Worm (Caenorhabditis elegans) whole organism, L1 larva: ENCODE results near the gene Y102F5A.1.

Experiments
- C34B4.2 ChIP-seq: sonication (generic microtip); optimal IDR thresholded peaks from 2 replicates; lab custom pipeline; 2017; ENCODE audit warnings: mild to moderate bottlenecking, missing genetic modification characterization, missing compliant biosample characterization
- F16B12.6 ChIP-seq: fragments of 150-350 bp; optimal IDR thresholded peaks from 2 replicates; lab custom pipeline; 2014; ENCODE audit warnings: missing biosample characterization, missing genetic modification characterization
- alr-1 ChIP-seq: fragments of 200-800 bp; sonication (Bioruptor generic); optimal IDR thresholded peaks from 2 replicates; lab custom pipeline; 2018; ENCODE audit warnings: borderline replicate concordance, mild to moderate bottlenecking, missing genetic modification characterization, missing compliant biosample characterization
- aly-2 ChIP-seq: fragments of 150-350 bp; optimal IDR thresholded peaks from 2 replicates; lab custom pipeline; 2014; ENCODE audit warnings: missing biosample characterization, missing genetic modification characterization
- ama-1 ChIP-seq: fragments of 150-350 bp; optimal IDR thresholded peaks from 2 replicates; lab custom pipeline; 2014
- blmp-1 ChIP-seq: fragments of 150-350 bp; optimal IDR thresholded peaks from 2 replicates; lab custom pipeline; 2014; ENCODE audit warnings: missing biosample characterization, missing genetic modification characterization
- ceh-8 ChIP-seq: fragments of 200-800 bp; sonication (Bioruptor generic); optimal IDR thresholded peaks from 2 replicates; lab custom pipeline; 2018; ENCODE audit warnings: mild to moderate bottlenecking, missing genetic modification characterization, moderate library complexity, missing compliant biosample characterization
- ceh-88 ChIP-seq: fragments of 200-800 bp; sonication (Bioruptor generic); IDR thresholded peaks from 2 replicates; pipeline ENCODE4 v1.3.6; 2022; ENCODE audit warnings: missing genetic modification characterization, missing compliant biosample characterization
- ces-1 ChIP-seq: fragments of 150-350 bp; optimal IDR thresholded peaks from 2 replicates; lab custom pipeline; 2014; ENCODE audit warnings: missing biosample characterization, missing genetic modification reagents, missing genetic modification characterization
- dpl-1 ChIP-seq, 3 experiments: fragments of 150-350 bp in 2 of 3; sonication (generic microtip) in 1 of 3; optimal IDR thresholded peaks; 2 replicates each; lab custom pipeline; 2014 to 2017; ENCODE audit warnings: missing biosample characterization in 3 of 3, missing genetic modification characterization in 3 of 3, missing genetic modification reagents in 3 of 3
- dsc-1 ChIP-seq: sonication (generic microtip); optimal IDR thresholded peaks from 2 replicates; lab custom pipeline; 2016; ENCODE audit warnings: mild to moderate bottlenecking, missing genetic modification characterization, missing compliant biosample characterization
- efl-1 ChIP-seq, 4 experiments: fragments of 150-350 bp; optimal IDR thresholded peaks in 3 of 4; peaks in 1 of 4; 1 replicate in 1 of 4; 2 replicates in 3 of 4; lab custom pipeline; 2014; ENCODE audit warnings: missing biosample characterization in 2 of 4, missing genetic modification characterization in 2 of 4, missing genetic modification reagents in 2 of 4
- egl-13 ChIP-seq: sonication (generic microtip); optimal IDR thresholded peaks from 2 replicates; lab custom pipeline; 2016; ENCODE audit warnings: missing genotype, missing genetic modification reagents, missing genetic modification characterization, missing compliant biosample characterization
- egl-27 ChIP-seq, 2 experiments: fragments of 150-350 bp in 1 of 2; sonication (generic microtip); optimal IDR thresholded peaks; 3 replicates each; lab custom pipeline; 2017 to 2018; ENCODE audit warnings: missing biosample characterization in 2 of 2, missing genetic modification characterization in 2 of 2, missing genetic modification reagents in 2 of 2
- elt-2 ChIP-seq: sonication (generic microtip); optimal IDR thresholded peaks from 2 replicates; lab custom pipeline; 2016; ENCODE audit warnings: missing genetic modification characterization, mild to moderate bottlenecking, inconsistent platforms, missing compliant biosample characterization, missing genetic modification reagents
- elt-3 ChIP-seq, 6 experiments: fragments of 150-350 bp in 1 of 6; sonication (generic microtip); optimal IDR thresholded peaks; 2 replicates each; lab custom pipeline; 2017 to 2018; ENCODE audit warnings: missing biosample characterization in 6 of 6, missing genetic modification characterization in 6 of 6, inconsistent platforms in 1 of 6
- ets-5 ChIP-seq: fragments of 200-800 bp; sonication (Bioruptor generic); IDR thresholded peaks from 2 replicates; pipeline ENCODE4 v1.3.6; 2022; ENCODE audit warnings: missing genetic modification characterization, missing compliant biosample characterization
- fkh-10 ChIP-seq: sonication (generic microtip); optimal IDR thresholded peaks from 2 replicates; lab custom pipeline; 2017; ENCODE audit warnings: missing biosample characterization, missing genetic modification reagents, missing genetic modification characterization
- fkh-4 ChIP-seq: sonication (generic microtip); optimal IDR thresholded peaks from 2 replicates; lab custom pipeline; 2016; ENCODE audit warnings: missing compliant biosample characterization, missing genetic modification characterization, borderline replicate concordance
- fkh-8 ChIP-seq: sonication (generic microtip); optimal IDR thresholded peaks from 2 replicates; lab custom pipeline; 2016; ENCODE audit warnings: mild to moderate bottlenecking, missing genetic modification characterization, missing compliant biosample characterization
- fos-1 ChIP-seq: fragments of 150-350 bp; optimal IDR thresholded peaks from 2 replicates; lab custom pipeline; 2014; ENCODE audit warnings: missing biosample characterization, missing genetic modification characterization
- grh-1 ChIP-seq: fragments of 200-800 bp; sonication (Bioruptor generic); IDR thresholded peaks from 2 replicates; pipeline ENCODE4 v1.3.6; 2022; ENCODE audit warnings: missing genetic modification reagents, missing genetic modification characterization, missing compliant biosample characterization
- hlh-17 ChIP-seq: fragments of 200-800 bp; sonication (Bioruptor generic); optimal IDR thresholded peaks from 2 replicates; lab custom pipeline; 2018; ENCODE audit warnings: missing genetic modification characterization, mild to moderate bottlenecking, missing compliant biosample characterization, moderate library complexity, borderline replicate concordance
- hlh-4 ChIP-seq: sonication (generic microtip); optimal IDR thresholded peaks from 2 replicates; lab custom pipeline; 2016; ENCODE audit warnings: mild to moderate bottlenecking, missing genetic modification characterization, missing compliant biosample characterization
- isw-1 ChIP-seq: fragments of 200-800 bp; sonication (Bioruptor generic); IDR thresholded peaks from 2 replicates; pipeline ENCODE4 v1.3.6; 2022; ENCODE audit warnings: missing genetic modification characterization, missing compliant biosample characterization
- jun-1 ChIP-seq: fragments of 150-350 bp; optimal IDR thresholded peaks from 2 replicates; lab custom pipeline; 2014; ENCODE audit warnings: missing biosample characterization, missing genetic modification reagents, missing genetic modification characterization
- lin-35 ChIP-seq, 2 experiments: fragments of 150-350 bp; optimal IDR thresholded peaks; 2 replicates each; lab custom pipeline; 2014; ENCODE audit warnings: missing biosample characterization in 2 of 2, missing genetic modification characterization in 2 of 2, missing genetic modification reagents in 2 of 2
- lir-3 ChIP-seq: sonication (generic microtip); optimal IDR thresholded peaks from 2 replicates; lab custom pipeline; 2016; ENCODE audit warnings: mild to moderate bottlenecking, missing genetic modification characterization, moderate library complexity, missing compliant biosample characterization; ENCODE audit not compliant: poor library complexity
- mdl-1 ChIP-seq, 2 experiments: fragments of 150-350 bp; optimal IDR thresholded peaks; 2 replicates each; lab custom pipeline; 2014 to 2017; ENCODE audit warnings: missing biosample characterization in 2 of 2, missing genetic modification characterization in 2 of 2, inconsistent platforms in 1 of 2
- nhr-11 ChIP-seq: fragments of 150-350 bp; optimal IDR thresholded peaks from 2 replicates; lab custom pipeline; 2014; ENCODE audit warnings: missing biosample characterization, missing genetic modification characterization
- nhr-12 ChIP-seq: sonication (generic microtip); optimal IDR thresholded peaks from 2 replicates; lab custom pipeline; 2017; ENCODE audit warnings: missing biosample characterization, missing genetic modification characterization
- nhr-28 ChIP-seq: fragments of 150-350 bp; optimal IDR thresholded peaks from 2 replicates; lab custom pipeline; 2014; ENCODE audit warnings: missing biosample characterization, missing genetic modification characterization
- nhr-47 ChIP-seq: sonication (generic microtip); optimal IDR thresholded peaks from 2 replicates; lab custom pipeline; 2016; ENCODE audit warnings: mild to moderate bottlenecking, missing genetic modification characterization, moderate library complexity, missing compliant biosample characterization
- nhr-85 ChIP-seq: sonication (generic microtip); peaks from one replicate; lab custom pipeline; 2016; ENCODE audit warnings: missing genetic modification characterization, inconsistent platforms, missing compliant biosample characterization
- pag-3 ChIP-seq: sonication (generic microtip); optimal IDR thresholded peaks from 2 replicates; lab custom pipeline; 2017; ENCODE audit warnings: missing genetic modification characterization, mild to moderate bottlenecking, missing compliant biosample characterization, antibody characterized with exemption, borderline replicate concordance; ENCODE audit not compliant: insufficient read depth
- skn-1 ChIP-seq: fragments of 150-350 bp; optimal IDR thresholded peaks from 2 replicates; lab custom pipeline; 2014; ENCODE audit warnings: missing biosample characterization, missing genetic modification characterization
- snpc-4 ChIP-seq: fragments of 150-350 bp; optimal IDR thresholded peaks from 2 replicates; lab custom pipeline; 2014; ENCODE audit warnings: missing biosample characterization, missing genetic modification characterization
- snu-23 ChIP-seq: sonication (generic microtip); optimal IDR thresholded peaks from 2 replicates; lab custom pipeline; 2016; ENCODE audit warnings: missing genetic modification characterization, missing compliant biosample characterization
- sup-37 ChIP-seq: fragments of 200-800 bp; sonication (Bioruptor generic); optimal IDR thresholded peaks from 2 replicates; lab custom pipeline; 2018; ENCODE audit warnings: mild to moderate bottlenecking, missing genetic modification characterization, missing compliant biosample characterization
- swsn-7 ChIP-seq: sonication (generic microtip); optimal IDR thresholded peaks from 2 replicates; lab custom pipeline; 2016; ENCODE audit warnings: missing genetic modification characterization, missing compliant biosample characterization
- tbx-2 ChIP-seq: sonication (generic microtip); optimal IDR thresholded peaks from 2 replicates; lab custom pipeline; 2016; ENCODE audit warnings: missing genetic modification characterization, missing compliant biosample characterization
- tlp-1 ChIP-seq: fragments of 150-350 bp; optimal IDR thresholded peaks from 2 replicates; lab custom pipeline; 2014; ENCODE audit warnings: missing biosample characterization, missing genetic modification characterization
- unc-130 ChIP-seq: fragments of 150-350 bp; optimal IDR thresholded peaks from 2 replicates; lab custom pipeline; 2017; ENCODE audit warnings: missing biosample characterization, missing genetic modification characterization, inconsistent platforms
- unc-30 ChIP-seq: sonication (generic microtip); optimal IDR thresholded peaks from 2 replicates; lab custom pipeline; 2017; ENCODE audit warnings: missing biosample characterization, missing genetic modification characterization
- unc-62 ChIP-seq: fragments of 150-350 bp; optimal IDR thresholded peaks from 2 replicates; lab custom pipeline; 2014; ENCODE audit warnings: missing biosample characterization, missing genetic modification reagents, missing genetic modification characterization
- unc-86 ChIP-seq: sonication (generic microtip); optimal IDR thresholded peaks from 2 replicates; lab custom pipeline; 2016; ENCODE audit warnings: missing genetic modification characterization, missing compliant biosample characterization
- unc-98 ChIP-seq: fragments of 200-800 bp; sonication (Bioruptor generic); IDR thresholded peaks from 2 replicates; pipeline ENCODE4 v1.3.6; 2022; ENCODE audit warnings: missing genetic modification characterization, missing compliant biosample characterization
- vab-15 ChIP-seq: sonication (generic microtip); optimal IDR thresholded peaks from 2 replicates; lab custom pipeline; 2017; ENCODE audit warnings: missing genotype, mild to moderate bottlenecking, missing genetic modification characterization, missing compliant biosample characterization
- xbp-1 ChIP-seq: sonication (generic microtip); optimal IDR thresholded peaks from 2 replicates; lab custom pipeline; 2016; ENCODE audit warnings: missing genetic modification characterization, missing compliant biosample characterization
- zip-4 ChIP-seq: fragments of 200-800 bp; sonication (Bioruptor generic); optimal IDR thresholded peaks from 2 replicates; lab custom pipeline; 2018; ENCODE audit warnings: mild to moderate bottlenecking, missing genetic modification characterization, moderate library complexity, missing compliant biosample characterization
- ztf-11 ChIP-seq, 2 experiments: sonication (generic microtip); optimal IDR thresholded peaks; 2 replicates each; lab custom pipeline; 2016 to 2017; ENCODE audit warnings: missing genetic modification characterization in 2 of 2, missing biosample characterization in 1 of 2, missing compliant biosample characterization in 1 of 2
- ztf-4 ChIP-seq: fragments of 150-350 bp; optimal IDR thresholded peaks from 2 replicates; lab custom pipeline; 2014; ENCODE audit warnings: missing biosample characterization, missing genetic modification characterization

The Y102F5A.1 gene

DNA sequence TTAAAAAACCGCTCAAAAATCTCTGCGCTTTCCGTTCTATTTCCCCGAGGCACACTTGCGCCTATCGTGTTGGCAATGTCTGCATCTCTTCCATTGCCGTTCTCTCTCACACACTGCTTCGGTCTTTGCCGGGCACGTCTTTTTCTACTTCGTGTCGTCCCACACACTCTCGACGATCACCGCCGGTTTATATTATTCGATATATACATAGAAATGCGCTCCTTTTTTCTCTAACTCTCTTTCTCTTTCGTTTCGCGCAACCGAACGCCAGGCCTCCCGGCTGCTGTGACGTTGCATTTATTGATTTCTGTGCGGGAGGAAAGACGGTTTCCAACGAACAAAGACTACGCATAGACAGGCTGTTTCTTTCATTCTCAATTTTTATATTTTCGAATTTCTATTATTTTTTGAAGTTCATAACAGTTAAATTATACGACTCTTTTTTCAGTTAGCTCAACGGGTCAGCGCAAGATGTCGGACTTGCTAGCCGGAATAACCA, 14.0 kb upstream of the Y102F5A.1 start, which contains the start of gene rsd-3 (continued):
- TF ChIP-seq swsn-7 (tag; lab: Kevin White, UChicago) (peak; percentile 63), fos-1 (no peak), hlh-4 (tag; lab: Kevin White, UChicago) (no peak), unc-30 (tag; lab: Kevin White, UChicago) (no peak), ets-5 (no peak), ces-1 (GFP tag; lab: Kevin White, UChicago) (no peak), efl-1 (optimal IDR thresholded peaks at IDR 0.05; lab: Kevin White, UChicago) (no peak), efl-1 (GFP tag; optimal IDR thresholded peaks at IDR 0.05 in 1 of 2; lab: Kevin White, UChicago) (peak in 1 of 2 experiments; percentile 11), nhr-28 (no peak), nhr-12 (tag; lab: Kevin White, UChicago) (no peak), ztf-11 (tag; optimal IDR thresholded peaks at IDR 0.05; lab: Kevin White, UChicago) (no peak), unc-130 (tag; lab: Kevin White, UChicago) (no peak), lir-3 (tag; lab: Kevin White, UChicago) (no peak), unc-86 (tag; lab: Kevin White, UChicago) (peak; percentile 27), blmp-1 (tag; lab: Kevin White, UChicago) (peak; percentile 70), ceh-8 (GFP tag; lab: Kevin White, UChicago) (no peak), fkh-8 (tag; lab: Kevin White, UChicago) (peak; percentile 4), zip-4 (GFP tag; lab: Kevin White, UChicago) (no peak), hlh-17 (GFP tag; lab: Kevin White, UChicago) (no peak), grh-1 (GFP tag; lab: Robert Waterston, UW) (0 out of 2 replicates have a peak, but pooled peaks have one; percentile 5), C34B4.2 (tag; lab: Kevin White, UChicago) (no peak), aly-2 (tag; lab: Kevin White, UChicago) (no peak), mdl-1 (tag; optimal IDR thresholded peaks at IDR 0.05; lab: Kevin White, UChicago) (peak in 1 of 2 experiments; percentile 54), skn-1 (tag; lab: Kevin White, UChicago) (peak; percentile 65), egl-13 (tag; lab: Kevin White, UChicago) (peak; percentile 26), alr-1 (tag; lab: Kevin White, UChicago) (no peak), elt-2 (no peak), isw-1 (no peak), jun-1 (tag; lab: Kevin White, UChicago) (no peak), nhr-85 (tag; lab: Kevin White, UChicago) (peak; percentile 69), snu-23 (GFP tag; lab: Kevin White, UChicago) (peak; percentile 74), fkh-10 (no peak), ama-1 (no peak), unc-62 (GFP tag; lab: Kevin White, UChicago) (no peak), lin-35 (GFP tag; optimal IDR thresholded peaks at IDR 0.05; lab: Kevin White, UChicago) (peak; percentile 7 to 49), unc-98 (GFP tag; lab: Robert Waterston, UW) (no peak), nhr-47 (tag; lab: Kevin White, UChicago) (peak; percentile 45), elt-3 (tag; optimal IDR thresholded peaks at IDR 0.05; lab: Kevin White, UChicago) (peak in 1 of 6 experiments; percentile 69), nhr-11 (tag; lab: Kevin White, UChicago) (no peak), dpl-1 (GFP tag; optimal IDR thresholded peaks at IDR 0.05; lab: Kevin White, UChicago) (peak in 2 of 3 experiments; percentile 4 to 6), snpc-4 (tag; lab: Kevin White, UChicago) (no peak), ceh-88 (GFP tag; lab: Robert Waterston, UW) (no peak), pag-3 (tag; lab: Kevin White, UChicago) (no peak), sup-37 (GFP tag; lab: Kevin White, UChicago) (no peak), vab-15 (tag; lab: Kevin White, UChicago) (no peak), F16B12.6 (tag; lab: Kevin White, UChicago) (no peak), fkh-4 (tag; lab: Kevin White, UChicago) (no peak), tlp-1 (tag; lab: Kevin White, UChicago) (no peak), xbp-1 (tag; lab: Kevin White, UChicago) (peak; percentile 41), egl-27 (tag; optimal IDR thresholded peaks at IDR 0.05; lab: Kevin White, UChicago) (no peak), tbx-2 (peak; percentile 51), dsc-1 (tag; lab: Kevin White, UChicago) (peak; percentile 40), ztf-4 (no peak)
